Worm (Caenorhabditis elegans) whole organism, early embryonic: Measurements from ENCODE around the gene F13A2.2.

Experiments
- ama-1 ChIP-seq: fragments of 150-350 bp; optimal IDR thresholded peaks from 2 replicates; lab custom pipeline; 2014
- ceh-36 ChIP-seq: sonication (generic microtip); optimal IDR thresholded peaks from 2 replicates; lab custom pipeline; 2016; ENCODE audit warnings: missing genetic modification characterization, inconsistent platforms, missing compliant biosample characterization
- flt-1 ChIP-seq: fragments of 200-800 bp; sonication (Bioruptor generic); IDR thresholded peaks from 2 replicates; pipeline ENCODE4 v1.3.6; 2022; ENCODE audit warnings: missing genetic modification characterization, missing compliant biosample characterization
- hmg-4 ChIP-seq: fragments of 200-800 bp; sonication (Bioruptor generic); optimal IDR thresholded peaks from 2 replicates; lab custom pipeline; 2018; ENCODE audit warnings: mild to moderate bottlenecking, missing genetic modification characterization, missing compliant biosample characterization
- hnd-1 ChIP-seq: sonication (generic microtip); optimal IDR thresholded peaks from 2 replicates; lab custom pipeline; 2016; ENCODE audit warnings: missing genetic modification characterization, missing compliant biosample characterization
- pes-1 ChIP-seq: fragments of 200-800 bp; sonication (Bioruptor generic); IDR thresholded peaks from 2 replicates; pipeline ENCODE4 v1.3.6; 2022; ENCODE audit warnings: missing genetic modification reagents, missing genetic modification characterization, missing compliant biosample characterization
- scrt-1 ChIP-seq: fragments of 200-800 bp; sonication (Bioruptor generic); IDR thresholded peaks from 2 replicates; pipeline ENCODE4 v1.3.6; 2022; ENCODE audit warnings: missing genetic modification characterization, missing compliant biosample characterization
- sea-1 ChIP-seq: fragments of 200-800 bp; sonication (Bioruptor generic); conservative IDR thresholded peaks from 2 replicates; pipeline ENCODE4 v1.3.6; 2022; ENCODE audit warnings: missing genetic modification characterization, missing compliant biosample characterization
- tbx-11 ChIP-seq: fragments of 200-800 bp; sonication (Bioruptor generic); IDR thresholded peaks from 2 replicates; pipeline ENCODE4 v1.3.6; 2022; ENCODE audit warnings: missing genetic modification characterization, missing compliant biosample characterization
- tra-4 ChIP-seq: sonication (generic microtip); optimal IDR thresholded peaks from 2 replicates; lab custom pipeline; 2017; ENCODE audit warnings: missing genetic modification characterization, missing compliant biosample characterization

- TF ChIP-seq ama-1 (lab: Kevin White, UChicago) (no peak), scrt-1 (GFP tag; lab: Robert Waterston, UW) (no peak), hmg-4 (GFP tag; lab: Kevin White, UChicago) (no peak), hnd-1 (tag; lab: Kevin White, UChicago) (no peak), flt-1 (no peak), tra-4 (tag; lab: Kevin White, UChicago) (no peak), tbx-11 (GFP tag; lab: Robert Waterston, UW) (no peak), pes-1 (GFP tag; lab: Robert Waterston, UW) (no peak), ceh-36 (tag; lab: Kevin White, UChicago) (no peak), sea-1 (GFP tag; lab: Robert Waterston, UW) (no peak)
These were observed 3.5 kb upstream of the F13A2.2 start for ce11 chrV:4387916-4388315.
